Worm (Caenorhabditis elegans) whole organism, midembryonic: ENCODE measurements around the gene clec-83.

Experiments
- T22C8.4 ChIP-seq: fragments of 200-800 bp; sonication (Bioruptor generic); IDR thresholded peaks from 2 replicates; pipeline ENCODE4 v1.3.6; 2022; ENCODE audit warnings: missing genetic modification characterization, missing compliant biosample characterization
- cog-1 ChIP-seq: sonication (generic microtip); optimal IDR thresholded peaks from 2 replicates; lab custom pipeline; 2016; ENCODE audit warnings: missing genetic modification characterization, missing compliant biosample characterization
- flt-1 ChIP-seq: fragments of 200-800 bp; sonication (Bioruptor generic); IDR thresholded peaks from 2 replicates; pipeline ENCODE4 v1.3.6; 2022; ENCODE audit warnings: missing genetic modification characterization, missing compliant biosample characterization
- klf-2 ChIP-seq: fragments of 200-800 bp; sonication (Bioruptor generic); conservative IDR thresholded peaks from 2 replicates; pipeline ENCODE4 v1.3.6; 2022; ENCODE audit warnings: missing genetic modification reagents, missing genetic modification characterization, missing compliant biosample characterization
- med-1 ChIP-seq: sonication (generic microtip); optimal IDR thresholded peaks from 2 replicates; lab custom pipeline; 2017; ENCODE audit warnings: missing genetic modification characterization, mild to moderate bottlenecking, missing compliant biosample characterization, antibody characterized with exemption, missing genetic modification reagents; ENCODE audit not compliant: insufficient read depth
- ref-1 ChIP-seq: fragments of 200-800 bp; sonication (Bioruptor generic); conservative IDR thresholded peaks from 2 replicates; pipeline ENCODE4 v1.3.6; 2022; ENCODE audit warnings: missing genetic modification reagents, missing genetic modification characterization, missing compliant biosample characterization
- tab-1 ChIP-seq: fragments of 200-800 bp; sonication (Bioruptor generic); IDR thresholded peaks from 2 replicates; pipeline ENCODE4 v1.3.6; 2022; ENCODE audit warnings: missing genetic modification characterization, missing compliant biosample characterization
- ztf-23 ChIP-seq: fragments of 200-800 bp; sonication (Bioruptor generic); IDR thresholded peaks from 2 replicates; pipeline ENCODE4 v1.3.6; 2022; ENCODE audit warnings: missing genetic modification reagents, missing genetic modification characterization, missing compliant biosample characterization
- ztf-29 ChIP-seq: fragments of 200-800 bp; sonication (Bioruptor generic); IDR thresholded peaks from 2 replicates; pipeline ENCODE4 v1.3.6; 2022; ENCODE audit warnings: missing genetic modification reagents, missing genetic modification characterization, missing compliant biosample characterization

Gene clec-83

ce11 chrIV:2834516-2834915 lies 6.8 kb downstream of the clec-83 start, which contains the start of gene pudl-2:
Gene pudl-2, plus strand, starts transcription at chrIV:2834816.
- TF ChIP-seq ztf-23 (GFP tag; lab: Robert Waterston, UW) (no peak), ref-1 (GFP tag; lab: Robert Waterston, UW) (no peak), cog-1 (no peak), flt-1 (GFP tag; lab: Robert Waterston, UW) (no peak), klf-2 (GFP tag; lab: Robert Waterston, UW) (no peak)

ce11 chrIV:2832587-2832986 lies 8.7 kb downstream of the clec-83 start, which contains the start of the genes Y54G2A.48 and pudl-1:
Gene Y54G2A.48, minus strand, starts transcription at chrIV:2832687.
Gene pudl-1, plus strand, starts transcription at chrIV:2832906.
- TF ChIP-seq tab-1 (GFP tag; lab: Robert Waterston, UW) (no peak), cog-1 (no peak), klf-2 (GFP tag; lab: Robert Waterston, UW) (no peak), T22C8.4 (GFP tag; lab: Robert Waterston, UW) (no peak)

ce11 chrIV:2826335-2826734 lies 14.9 kb downstream of the clec-83 start:
- TF ChIP-seq ztf-29 (no peak), T22C8.4 (GFP tag; lab: Robert Waterston, UW) (no peak), ztf-23 (GFP tag; lab: Robert Waterston, UW) (no peak)

ce11 chrIV:2825460-2826103 lies 15.7 kb downstream of the clec-83 start:
- TF ChIP-seq med-1 (GFP tag; lab: Kevin White, UChicago): no peak
- TF ChIP-seq tab-1 (GFP tag; lab: Robert Waterston, UW): no peak
- TF ChIP-seq flt-1 (GFP tag; lab: Robert Waterston, UW): no peak
- no peak for TF ChIP-seq ref-1 (GFP tag; lab: Robert Waterston, UW)
- no peak for TF ChIP-seq ztf-23 (GFP tag; lab: Robert Waterston, UW)
- no peak for TF ChIP-seq T22C8.4 (GFP tag; lab: Robert Waterston, UW)

DNA sequence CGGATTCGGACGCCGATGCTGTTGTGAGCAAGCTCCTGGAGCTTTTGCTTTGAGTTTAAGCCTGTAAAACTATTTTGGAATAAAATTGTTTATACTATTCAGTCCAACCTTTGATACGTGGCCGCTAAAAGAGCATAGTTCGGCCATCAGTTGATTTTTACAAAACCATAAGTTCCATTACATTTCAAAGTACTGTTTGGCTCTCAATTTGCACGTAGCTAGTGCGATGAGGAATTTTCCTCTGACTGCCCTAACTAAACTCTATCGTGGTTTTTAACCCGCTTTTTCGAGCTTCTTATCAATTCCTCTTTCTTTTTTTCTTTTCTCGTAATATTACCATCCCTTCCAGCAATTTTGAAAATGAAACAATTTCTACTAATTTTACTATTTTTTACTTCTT lies 17.8 kb downstream of the clec-83 start, which contains the start of gene clec-80:
Gene clec-80 (plus strand): TSS at position 301 of the 400 bp plus-strand sequence.
- TF ChIP-seq ztf-23 (GFP tag; lab: Robert Waterston, UW): no peak
- no peak for TF ChIP-seq T22C8.4 (GFP tag; lab: Robert Waterston, UW)
- TF ChIP-seq ref-1 (GFP tag; lab: Robert Waterston, UW): no peak
- no peak for TF ChIP-seq cog-1
- TF ChIP-seq klf-2 (GFP tag; lab: Robert Waterston, UW): no peak
- TF ChIP-seq ztf-29: no peak
- no peak for TF ChIP-seq tab-1 (GFP tag; lab: Robert Waterston, UW)
- no peak for TF ChIP-seq med-1 (GFP tag; lab: Kevin White, UChicago)
- TF ChIP-seq flt-1 (GFP tag; lab: Robert Waterston, UW): no peak

DNA sequence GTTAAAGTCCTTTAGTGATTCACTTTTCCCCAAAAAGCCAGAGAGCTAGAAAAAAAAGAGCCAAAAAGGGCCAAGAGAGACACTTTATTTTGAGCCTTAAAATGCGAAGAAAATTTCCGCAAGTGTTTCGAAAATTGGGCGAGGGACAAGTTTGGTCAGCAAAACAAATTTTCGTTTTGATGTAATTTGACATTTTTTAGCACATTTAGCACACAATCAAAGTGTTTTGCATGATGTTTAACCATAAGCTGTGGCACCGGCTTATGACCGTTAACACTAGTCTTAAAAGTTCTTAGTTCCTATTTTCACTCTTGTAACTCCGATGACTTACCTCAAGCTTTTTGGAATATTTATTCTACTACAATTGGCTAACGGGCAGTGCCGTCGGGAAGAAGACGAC lies 20.9 kb downstream of the clec-83 start, which contains the start of gene Y54G2A.37:
Gene Y54G2A.37 (plus strand): TSS at position 301 of the 400 bp plus-strand sequence.
- TF ChIP-seq med-1 (GFP tag; lab: Kevin White, UChicago) (no peak), klf-2 (GFP tag; lab: Robert Waterston, UW) (no peak), flt-1 (GFP tag; lab: Robert Waterston, UW) (no peak), ref-1 (GFP tag; lab: Robert Waterston, UW) (no peak), ztf-23 (GFP tag; lab: Robert Waterston, UW) (no peak), cog-1 (no peak), ztf-29 (no peak), tab-1 (GFP tag; lab: Robert Waterston, UW) (no peak), T22C8.4 (GFP tag; lab: Robert Waterston, UW) (no peak)

DNA sequence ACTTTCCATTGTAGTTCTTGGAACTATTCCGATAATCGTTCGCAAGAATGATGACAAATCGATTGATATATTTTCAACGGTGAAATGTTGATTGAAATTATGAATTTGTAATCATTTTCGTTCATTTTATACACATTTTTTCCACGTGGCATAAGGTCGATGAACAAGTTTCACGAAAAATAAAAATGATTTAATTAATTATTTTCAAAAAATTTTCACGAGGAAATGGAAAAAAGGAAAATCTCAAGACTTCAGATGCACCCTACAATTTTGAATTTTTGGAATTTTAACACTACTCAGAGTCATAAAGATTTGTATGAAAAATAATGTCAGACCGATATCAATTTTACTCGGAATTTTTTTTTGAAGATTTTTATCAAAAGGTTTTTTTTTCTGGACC lies 21.6 kb downstream of the clec-83 start, which contains the start of gene Y54G2A.13:
Gene Y54G2A.13 (minus strand): TSS at position 101 of the 400 bp plus-strand sequence.
- TF ChIP-seq ref-1 (GFP tag; lab: Robert Waterston, UW) (no peak), tab-1 (GFP tag; lab: Robert Waterston, UW) (no peak), flt-1 (GFP tag; lab: Robert Waterston, UW) (no peak), cog-1 (no peak), klf-2 (GFP tag; lab: Robert Waterston, UW) (no peak), med-1 (GFP tag; lab: Kevin White, UChicago) (no peak), ztf-29 (no peak), T22C8.4 (GFP tag; lab: Robert Waterston, UW) (no peak), ztf-23 (GFP tag; lab: Robert Waterston, UW) (no peak)

- no peak for TF ChIP-seq ztf-29
- 0 out of 2 replicates have a peak, but pooled peaks have one; percentile 35 for TF ChIP-seq flt-1 (GFP tag; lab: Robert Waterston, UW)
Measured at ce11 chrIV:2817038-2817437, 24.2 kb downstream of the clec-83 start.

- no peak for TF ChIP-seq ztf-23 (GFP tag; lab: Robert Waterston, UW)
- no peak for TF ChIP-seq T22C8.4 (GFP tag; lab: Robert Waterston, UW)
- TF ChIP-seq med-1 (GFP tag; lab: Kevin White, UChicago): no peak
- TF ChIP-seq ref-1 (GFP tag; lab: Robert Waterston, UW): no peak
- TF ChIP-seq cog-1: no peak
- TF ChIP-seq klf-2 (GFP tag; lab: Robert Waterston, UW): no peak
- TF ChIP-seq tab-1 (GFP tag; lab: Robert Waterston, UW): no peak
- TF ChIP-seq ztf-29: no peak
- no peak for TF ChIP-seq flt-1 (GFP tag; lab: Robert Waterston, UW)
Measured at ce11 chrIV:2809208-2809607, 32.1 kb downstream of the clec-83 start, which contains the start of gene Y54G2A.76. Gene Y54G2A.76, plus strand, starts transcription at chrIV:2809410.

- TF ChIP-seq cog-1 (no peak), flt-1 (GFP tag; lab: Robert Waterston, UW) (peak; percentile 44; the same call in 1 of the 2 replicates), tab-1 (GFP tag; lab: Robert Waterston, UW) (0 out of 2 replicates have a peak, but pooled peaks have one; percentile 58)
Measured at ce11 chrIV:2808154-2808553, 33.1 kb downstream of the clec-83 start.
